Worm (Caenorhabditis elegans) whole organism, late embryonic: ENCODE results near the gene sre-29.

Source experiments
- C38D4.7 ChIP-seq: fragments of 200-800 bp; sonication (Bioruptor generic); optimal IDR thresholded peaks from 2 replicates; lab custom pipeline; 2018; ENCODE audit warnings: mild to moderate bottlenecking, missing genetic modification characterization, moderate library complexity, missing compliant biosample characterization
- K02D7.2 ChIP-seq: sonication (generic microtip); optimal IDR thresholded peaks from 2 replicates; lab custom pipeline; 2017; ENCODE audit warnings: mild to moderate bottlenecking, missing genetic modification characterization, missing compliant biosample characterization
- T23F11.4 ChIP-seq: fragments of 200-800 bp; sonication (Bioruptor generic); optimal IDR thresholded peaks from 2 replicates; lab custom pipeline; 2018; ENCODE audit warnings: mild to moderate bottlenecking, missing genetic modification characterization, missing compliant biosample characterization
- Y22D7AL.16 ChIP-seq: sonication (generic microtip); optimal IDR thresholded peaks from 2 replicates; lab custom pipeline; 2016; ENCODE audit warnings: missing genetic modification characterization, missing compliant biosample characterization
- ceh-14 ChIP-seq: sonication (generic microtip); optimal IDR thresholded peaks from 2 replicates; lab custom pipeline; 2016; ENCODE audit warnings: missing genotype, missing genetic modification characterization, missing compliant biosample characterization
- ceh-2 ChIP-seq: sonication (generic microtip); optimal IDR thresholded peaks from 2 replicates; lab custom pipeline; 2016; ENCODE audit warnings: missing genotype, missing genetic modification characterization, missing compliant biosample characterization
- ceh-22 ChIP-seq: sonication (generic microtip); optimal IDR thresholded peaks from 2 replicates; lab custom pipeline; 2017; ENCODE audit warnings: missing biosample characterization, missing genetic modification characterization
- ceh-34 ChIP-seq: sonication (generic microtip); optimal IDR thresholded peaks from 2 replicates; lab custom pipeline; 2016; ENCODE audit warnings: mild to moderate bottlenecking, missing genetic modification characterization, missing compliant biosample characterization
- ceh-48 ChIP-seq: sonication (generic microtip); optimal IDR thresholded peaks from 2 replicates; lab custom pipeline; 2016; ENCODE audit warnings: missing genetic modification characterization, inconsistent platforms, missing compliant biosample characterization
- ceh-6 ChIP-seq: fragments of 200-800 bp; sonication (Bioruptor generic); optimal IDR thresholded peaks from 2 replicates; lab custom pipeline; 2018; ENCODE audit warnings: mild to moderate bottlenecking, missing genetic modification characterization, missing compliant biosample characterization
- ceh-9 ChIP-seq: sonication (generic microtip); optimal IDR thresholded peaks from 2 replicates; lab custom pipeline; 2016; ENCODE audit warnings: mild to moderate bottlenecking, missing genetic modification characterization, inconsistent platforms, missing compliant biosample characterization
- che-1 ChIP-seq: sonication (generic microtip); optimal IDR thresholded peaks from 2 replicates; lab custom pipeline; 2016; ENCODE audit warnings: mild to moderate bottlenecking, missing genetic modification characterization, missing compliant biosample characterization
- dmd-4 ChIP-seq: sonication (generic microtip); optimal IDR thresholded peaks from 2 replicates; lab custom pipeline; 2016; ENCODE audit warnings: borderline replicate concordance, missing genetic modification characterization, missing compliant biosample characterization
- dve-1 ChIP-seq: sonication (generic microtip); optimal IDR thresholded peaks from 2 replicates; lab custom pipeline; 2017; ENCODE audit warnings: antibody characterized with exemption, mild to moderate bottlenecking, missing genetic modification characterization, missing compliant biosample characterization
- elt-2 ChIP-seq: sonication (generic microtip); optimal IDR thresholded peaks from 2 replicates; lab custom pipeline; 2016; ENCODE audit warnings: missing genetic modification reagents, missing genetic modification characterization, missing compliant biosample characterization
- elt-4 ChIP-seq: sonication (generic microtip); optimal IDR thresholded peaks from 2 replicates; lab custom pipeline; 2016; ENCODE audit warnings: missing genetic modification characterization, missing compliant biosample characterization
- ets-4 ChIP-seq: sonication (generic microtip); optimal IDR thresholded peaks from 2 replicates; lab custom pipeline; 2016; ENCODE audit warnings: missing genetic modification characterization, missing compliant biosample characterization
- fkh-10 ChIP-seq: fragments of 150-350 bp; optimal IDR thresholded peaks from 2 replicates; lab custom pipeline; 2014; ENCODE audit warnings: missing biosample characterization, missing genetic modification reagents, missing genetic modification characterization
- fkh-6 ChIP-seq: sonication (generic microtip); optimal IDR thresholded peaks from 2 replicates; lab custom pipeline; 2016; ENCODE audit warnings: missing genetic modification characterization, missing compliant biosample characterization
- gmeb-2 ChIP-seq: sonication (generic microtip); optimal IDR thresholded peaks from 2 replicates; lab custom pipeline; 2016; ENCODE audit warnings: missing genetic modification characterization, inconsistent platforms, missing compliant biosample characterization
- hlh-13 ChIP-seq: fragments of 200-800 bp; sonication (Bioruptor generic); optimal IDR thresholded peaks from 2 replicates; lab custom pipeline; 2018; ENCODE audit warnings: mild to moderate bottlenecking, missing genetic modification characterization, missing compliant biosample characterization
- hlh-15 ChIP-seq: sonication (generic microtip); optimal IDR thresholded peaks from 2 replicates; lab custom pipeline; 2016; ENCODE audit warnings: missing genetic modification characterization, missing compliant biosample characterization
- hlh-30 ChIP-seq: sonication (generic microtip); optimal IDR thresholded peaks from 2 replicates; lab custom pipeline; 2017; ENCODE audit warnings: antibody characterized with exemption, missing genetic modification characterization, missing compliant biosample characterization; ENCODE audit not compliant: insufficient read depth
- hlh-6 ChIP-seq: sonication (generic microtip); optimal IDR thresholded peaks from 2 replicates; lab custom pipeline; 2016; ENCODE audit warnings: missing genotype, missing genetic modification characterization, missing compliant biosample characterization
- hlh-8 ChIP-seq: sonication (generic microtip); optimal IDR thresholded peaks from 2 replicates; lab custom pipeline; 2016; ENCODE audit warnings: missing genotype, missing genetic modification characterization, missing compliant biosample characterization
- lim-6 ChIP-seq: sonication (generic microtip); optimal IDR thresholded peaks from 2 replicates; lab custom pipeline; 2016; ENCODE audit warnings: missing genetic modification characterization, missing compliant biosample characterization
- lin-11 ChIP-seq: fragments of 200-800 bp; sonication (Bioruptor generic); optimal IDR thresholded peaks from 2 replicates; lab custom pipeline; 2018; ENCODE audit warnings: mild to moderate bottlenecking, missing genetic modification characterization, missing compliant biosample characterization
- madf-2 ChIP-seq: sonication (generic microtip); optimal IDR thresholded peaks from 2 replicates; lab custom pipeline; 2017; ENCODE audit warnings: missing genetic modification characterization, missing compliant biosample characterization
- mec-3 ChIP-seq: sonication (generic microtip); optimal IDR thresholded peaks from 2 replicates; lab custom pipeline; 2016; ENCODE audit warnings: borderline replicate concordance, missing genetic modification characterization, missing compliant biosample characterization
- nhr-232 ChIP-seq: sonication (generic microtip); optimal IDR thresholded peaks from 2 replicates; lab custom pipeline; 2016; ENCODE audit warnings: missing genetic modification characterization, missing compliant biosample characterization
- npax-4 ChIP-seq: sonication (generic microtip); optimal IDR thresholded peaks from 2 replicates; lab custom pipeline; 2016; ENCODE audit warnings: missing genetic modification characterization, missing compliant biosample characterization
- pag-3 ChIP-seq: sonication (generic microtip); optimal IDR thresholded peaks from 2 replicates; lab custom pipeline; 2016; ENCODE audit warnings: missing compliant biosample characterization, missing genetic modification characterization, borderline replicate concordance
- pat-9 ChIP-seq: fragments of 200-800 bp; sonication (Bioruptor generic); optimal IDR thresholded peaks from 2 replicates; lab custom pipeline; 2018; ENCODE audit warnings: mild to moderate bottlenecking, missing genetic modification characterization, moderate library complexity, missing compliant biosample characterization
- pax-1 ChIP-seq: fragments of 150-350 bp; optimal IDR thresholded peaks from 2 replicates; lab custom pipeline; 2014; ENCODE audit warnings: missing biosample characterization, missing genetic modification characterization
- pha-2 ChIP-seq: sonication (generic microtip); optimal IDR thresholded peaks from 2 replicates; lab custom pipeline; 2017; ENCODE audit warnings: mild to moderate bottlenecking, missing genetic modification characterization, missing compliant biosample characterization
- pqm-1 ChIP-seq: sonication (generic microtip); optimal IDR thresholded peaks from 2 replicates; lab custom pipeline; 2016; ENCODE audit warnings: missing genetic modification characterization, missing compliant biosample characterization
- ref-2 ChIP-seq: sonication (generic microtip); optimal IDR thresholded peaks from 2 replicates; lab custom pipeline; 2016; ENCODE audit warnings: missing genetic modification characterization, missing compliant biosample characterization
- rnt-1 ChIP-seq: sonication (generic microtip); optimal IDR thresholded peaks from 2 replicates; lab custom pipeline; 2016; ENCODE audit warnings: missing genetic modification characterization, missing compliant biosample characterization
- syd-9 ChIP-seq: sonication (generic microtip); optimal IDR thresholded peaks from 2 replicates; lab custom pipeline; 2016; ENCODE audit warnings: mild to moderate bottlenecking, missing genetic modification characterization, moderate library complexity, missing compliant biosample characterization
- tbx-7 ChIP-seq: sonication (generic microtip); optimal IDR thresholded peaks from 2 replicates; lab custom pipeline; 2016; ENCODE audit warnings: missing genotype, missing genetic modification characterization, missing compliant biosample characterization
- ttx-3 ChIP-seq: sonication (generic microtip); optimal IDR thresholded peaks from 2 replicates; lab custom pipeline; 2016; ENCODE audit warnings: missing genetic modification reagents, missing genetic modification characterization, missing compliant biosample characterization
- unc-3 ChIP-seq, 2 experiments: fragments of 200-800 bp in 1 of 2; sonication (Bioruptor generic) in 1 of 2; sonication (generic microtip) in 1 of 2; conservative IDR thresholded peaks in 1 of 2; optimal IDR thresholded peaks in 1 of 2; 2 replicates each; pipeline versions ENCODE4 v1.3.6 to Lab custom; 2016 to 2022; ENCODE audit warnings: missing compliant biosample characterization in 2 of 2, missing genetic modification characterization in 2 of 2, missing genetic modification reagents in 1 of 2
- ztf-16 ChIP-seq: sonication (generic microtip); optimal IDR thresholded peaks from 2 replicates; lab custom pipeline; 2017; ENCODE audit warnings: missing genetic modification characterization, missing compliant biosample characterization

The sre-29 gene

ce11 chrII:12425644-12426222, 24.0 kb upstream of the sre-29 start, which contains the start of gene daf-22:
Gene daf-22 (minus strand): TSS chrII:12425694.
- TF ChIP-seq hlh-6 (tag; lab: Kevin White, UChicago) (no peak), dmd-4 (no peak), elt-2 (tag; lab: Kevin White, UChicago) (peak; percentile 76)

- TF ChIP-seq hlh-15 (tag; lab: Kevin White, UChicago) (no peak), lin-11 (no peak), pqm-1 (tag; lab: Kevin White, UChicago) (no peak), Y22D7AL.16 (tag; lab: Kevin White, UChicago) (no peak), T23F11.4 (GFP tag; lab: Kevin White, UChicago) (no peak), dmd-4 (no peak), nhr-232 (tag; lab: Kevin White, UChicago) (no peak), mec-3 (tag; lab: Kevin White, UChicago) (no peak), ceh-9 (tag; lab: Kevin White, UChicago) (no peak), C38D4.7 (GFP tag; lab: Kevin White, UChicago) (no peak), che-1 (tag; lab: Kevin White, UChicago) (no peak), unc-3 (GFP tag; conservative IDR thresholded peaks at IDR 0.05; lab: Robert Waterston, UW) (no peak), unc-3 (tag; optimal IDR thresholded peaks at IDR 0.05; lab: Kevin White, UChicago) (no peak), madf-2 (tag; lab: Kevin White, UChicago) (no peak), fkh-6 (tag; lab: Kevin White, UChicago) (no peak), syd-9 (no peak), pat-9 (tag; lab: Kevin White, UChicago) (no peak), ztf-16 (tag; lab: Kevin White, UChicago) (no peak)
Measured at ce11 chrII:12420486-12420885, 18.8 kb upstream of the sre-29 start, which contains the start of gene sre-26. Gene sre-26 (minus strand): TSS chrII:12420586.

ce11 chrII:12417996-12418395, 16.3 kb upstream of the sre-29 start:
- TF ChIP-seq hlh-8 (tag; lab: Kevin White, UChicago) (no peak), ceh-14 (tag; lab: Kevin White, UChicago) (no peak), pag-3 (no peak), elt-2 (tag; lab: Kevin White, UChicago) (no peak), npax-4 (no peak)

- TF ChIP-seq lim-6 (tag; lab: Kevin White, UChicago) = no peak
- TF ChIP-seq ref-2 (tag; lab: Kevin White, UChicago) = no peak
- TF ChIP-seq K02D7.2 (tag; lab: Kevin White, UChicago) = no peak
- no peak for TF ChIP-seq tbx-7
- TF ChIP-seq ztf-16 (tag; lab: Kevin White, UChicago) = no peak
- no peak for TF ChIP-seq ceh-34
- no peak for TF ChIP-seq gmeb-2
- TF ChIP-seq hlh-13 (GFP tag; lab: Kevin White, UChicago) = no peak
- no peak for TF ChIP-seq ets-4 (tag; lab: Kevin White, UChicago)
- TF ChIP-seq dve-1 (tag; lab: Kevin White, UChicago) = no peak
- TF ChIP-seq dmd-4 = no peak
- no peak for TF ChIP-seq nhr-232 (tag; lab: Kevin White, UChicago)
- TF ChIP-seq npax-4 = no peak
- TF ChIP-seq C38D4.7 (GFP tag; lab: Kevin White, UChicago) = no peak
- TF ChIP-seq rnt-1 (tag; lab: Kevin White, UChicago) = no peak
Measured at ce11 chrII:12417514-12417913, 15.8 kb upstream of the sre-29 start, which contains the start of gene sre-27. Gene sre-27 (minus strand): TSS chrII:12417614.

- TF ChIP-seq hlh-30 (no peak), fkh-10 (GFP tag; lab: Kevin White, UChicago) (no peak), ceh-9 (tag; lab: Kevin White, UChicago) (no peak), ceh-6 (no peak), hlh-8 (tag; lab: Kevin White, UChicago) (no peak), pat-9 (tag; lab: Kevin White, UChicago) (no peak), npax-4 (no peak), Y22D7AL.16 (tag; lab: Kevin White, UChicago) (no peak), elt-4 (tag; lab: Kevin White, UChicago) (no peak), pha-2 (tag; lab: Kevin White, UChicago) (no peak), ceh-2 (tag; lab: Kevin White, UChicago) (no peak), ceh-48 (tag; lab: Kevin White, UChicago) (no peak), ceh-34 (no peak), ttx-3 (tag; lab: Kevin White, UChicago) (no peak), ceh-22 (tag; lab: Kevin White, UChicago) (no peak), pax-1 (no peak)
Measured at ce11 chrII:12414805-12415204, 13.1 kb upstream of the sre-29 start, which contains the start of gene Y57A10C.11. Gene Y57A10C.11 (minus strand): TSS chrII:12414905.
